Fruit fly (Drosophila melanogaster): Measurements from ENCODE around the gene CG5653.

The CG5653 gene

dm6 chr3L:8956669-8957068, 9.5 kb downstream of the CG5653 start, which contains the start of gene mRpL12 (continued):
- TF ChIP-seq CG7745 (tag; optimal IDR thresholded peaks at IDR 0.05) (no peak), Usf (GFP tag; optimal IDR thresholded peaks at IDR 0.05) (no peak), Pdp1 (GFP tag; optimal IDR thresholded peaks at IDR 0.05) (peak in 1 of 2 experiments; percentile 98), Scr (GFP tag; IDR thresholded peaks at IDR 0.05; ENCODE audit: partially characterized antibody) (peak; percentile 31; the same call in 1 of the 2 replicates), stwl (tag; optimal IDR thresholded peaks at IDR 0.05) (peak; percentile 80), CG6791 (GFP tag; IDR thresholded peaks at IDR 0.05; ENCODE audit: partially characterized antibody) (peak; percentile 26; the same call in 1 of the 3 replicates), HLH4C (GFP tag; IDR thresholded peaks at IDR 0.05; ENCODE audit: partially characterized antibody) (peak; percentile 50; the same call in 2 of the 3 replicates), lmd (GFP tag; IDR thresholded peaks at IDR 0.05) (no peak), Bgb (GFP tag; IDR thresholded peaks at IDR 0.05; ENCODE audit: partially characterized antibody) (peak; percentile 23; the same call in 1 of the 2 replicates), CoRest (tag; optimal IDR thresholded peaks at IDR 0.05) (peak; percentile 19), CG4360 (GFP tag; IDR thresholded peaks at IDR 0.05) (no peak), nmo (GFP tag; optimal IDR thresholded peaks at IDR 0.05) (peak; percentile 2), CG7839 (tag; optimal IDR thresholded peaks at IDR 0.05) (no peak), gfzf (GFP tag; optimal IDR thresholded peaks at IDR 0.05) (peak; percentile 26), schlank (tag; optimal IDR thresholded peaks at IDR 0.05) (no peak), CG17568 (GFP tag; optimal IDR thresholded peaks at IDR 0.05) (no peak), CG9215 (GFP tag; IDR thresholded peaks at IDR 0.05) (peak; percentile 99), E2f2 (GFP tag; IDR thresholded peaks at IDR 0.05) (peak; percentile 52), NK7.1 (GFP tag; optimal IDR thresholded peaks at IDR 0.05) (no peak), row (GFP tag; IDR thresholded peaks at IDR 0.05) (peak; percentile 38; the same call in 1 of the 3 replicates), CG4617 (GFP tag; optimal IDR thresholded peaks at IDR 0.05; ENCODE audit: borderline replicate concordance) (peak; percentile 42), oc (tag; optimal IDR thresholded peaks at IDR 0.05) (no peak), CG1603 (tag; optimal IDR thresholded peaks at IDR 0.05) (peak; percentile 54), pzg (GFP tag; optimal IDR thresholded peaks at IDR 0.05) (peak; percentile 66), Ets97D (GFP tag; optimal IDR thresholded peaks at IDR 0.05) (peak; percentile 6), bigmax (GFP tag; optimal IDR thresholded peaks at IDR 0.05) (peak; percentile 90), Myb (GFP tag; optimal IDR thresholded peaks at IDR 0.05) (peak; percentile 91), CG11247 (GFP tag; IDR thresholded peaks at IDR 0.05) (no peak), YL-1 (GFP tag; optimal IDR thresholded peaks at IDR 0.05) (peak; percentile 48), CG11696 (GFP tag; IDR thresholded peaks at IDR 0.05) (no peak), onecut (GFP tag; IDR thresholded peaks at IDR 0.05) (no peak), CG10366 (GFP tag; IDR thresholded peaks at IDR 0.05) (no peak), CG3995 (GFP tag; optimal IDR thresholded peaks at IDR 0.05) (peak; percentile 52), CG34376 (GFP tag; optimal IDR thresholded peaks at IDR 0.05) (no peak), CG2120 (GFP tag; optimal IDR thresholded peaks at IDR 0.05) (peak; percentile 23), CG2712 (tag; optimal IDR thresholded peaks at IDR 0.05) (peak; percentile 18), ewg (GFP tag; optimal IDR thresholded peaks at IDR 0.05) (no peak), trem (tag; optimal IDR thresholded peaks at IDR 0.05) (peak; percentile 83), CG12659 (GFP tag; optimal IDR thresholded peaks at IDR 0.05) (peak; percentile 7), CG5245 (GFP tag; optimal IDR thresholded peaks at IDR 0.05) (no peak), Opbp (GFP tag; IDR thresholded peaks at IDR 0.05; ENCODE audit: partially characterized antibody) (peak; percentile 22; the same call in 1 of the 3 replicates), CG16813 (GFP tag; IDR thresholded peaks at IDR 0.05; ENCODE audit: partially characterized antibody) (peak; percentile 30; the same call in 1 of the 3 replicates), crp (GFP tag; optimal IDR thresholded peaks at IDR 0.05) (peak; percentile 7 to 83), unc-4 (GFP tag; IDR thresholded peaks at IDR 0.05; ENCODE audit: partially characterized antibody) (0 out of 2 replicates have a peak, but pooled peaks have one; percentile 20), Sry-δ (GFP tag; optimal IDR thresholded peaks at IDR 0.05) (peak; percentile 54), CG15601 (tag; optimal IDR thresholded peaks at IDR 0.05) (peak; percentile 73), br (optimal IDR thresholded peaks at IDR 0.05) (no peak), CG12391 (tag; optimal IDR thresholded peaks at IDR 0.05) (peak; percentile 1), CG34224 (GFP tag; IDR thresholded peaks at IDR 0.05; ENCODE audit: partially characterized antibody) (peak; percentile 50; the same call in 1 of the 3 replicates)
